Worm (Caenorhabditis elegans): Measurements from ENCODE around the gene tbx-9.
A peak's percentile ranks its signal among the peaks of the same experiment; 100 is the strongest.

Gene tbx-9

ce11 chrIII:10341758-10342157 lies at the start of gene tbx-9:
Gene tbx-9 (minus strand): TSS chrIII:10341858.
- no peak for TF ChIP-seq nhr-85 (tag)
- TF ChIP-seq pqm-1 (tag; optimal IDR thresholded peaks at IDR 0.05): no peak
- no peak for TF ChIP-seq irx-1 (tag; optimal IDR thresholded peaks at IDR 0.05)
- no peak for TF ChIP-seq nhr-12 (tag; optimal IDR thresholded peaks at IDR 0.05)
- no peak for TF ChIP-seq C04F5.9 (tag; optimal IDR thresholded peaks at IDR 0.05)
- no peak for TF ChIP-seq fkh-10 (GFP tag; optimal IDR thresholded peaks at IDR 0.05)
- TF ChIP-seq ceh-90 (tag; optimal IDR thresholded peaks at IDR 0.05): no peak
- TF ChIP-seq ztf-4 (tag; optimal IDR thresholded peaks at IDR 0.05): no peak
- TF ChIP-seq sup-37 (GFP tag; optimal IDR thresholded peaks at IDR 0.05): no peak
- TF ChIP-seq C16A3.4 (tag; optimal IDR thresholded peaks at IDR 0.05): no peak
- no peak for TF ChIP-seq rnt-1 (tag; optimal IDR thresholded peaks at IDR 0.05)
- TF ChIP-seq zag-1 (tag; optimal IDR thresholded peaks at IDR 0.05): no peak
- no peak for TF ChIP-seq tbx-2 (tag; optimal IDR thresholded peaks at IDR 0.05)
- no peak for TF ChIP-seq hpl-2 (GFP tag; optimal IDR thresholded peaks at IDR 0.05)
- no peak for TF ChIP-seq aly-2 (tag; optimal IDR thresholded peaks at IDR 0.05)
- no peak for TF ChIP-seq ceh-82 (tag; optimal IDR thresholded peaks at IDR 0.05)
- TF ChIP-seq blmp-1 (tag; optimal IDR thresholded peaks at IDR 0.05): no peak

ce11 chrIII:10389608-10390007 lies 48.0 kb upstream of the tbx-9 start:
- no peak for TF ChIP-seq lin-13 (GFP tag; optimal IDR thresholded peaks at IDR 0.05)
- TF ChIP-seq egl-13 (tag; optimal IDR thresholded peaks at IDR 0.05): peak; percentile 72
- TF ChIP-seq ces-1 (GFP tag; optimal IDR thresholded peaks at IDR 0.05): no peak
- peak; percentile 37 for TF ChIP-seq nhr-47 (tag; optimal IDR thresholded peaks at IDR 0.05)
- TF ChIP-seq dsc-1 (tag; optimal IDR thresholded peaks at IDR 0.05): peak; percentile 87
- no peak for TF ChIP-seq nhr-19 (GFP tag; conservative IDR thresholded peaks at IDR 0.05)

- TF ChIP-seq skn-1 (tag; optimal IDR thresholded peaks at IDR 0.05) (no peak), sup-37 (GFP tag; optimal IDR thresholded peaks at IDR 0.05) (no peak)
Observed at ce11 chrIII:10386476-10386875, 44.8 kb upstream of the tbx-9 start, which contains the start of gene C38H2.3. Gene C38H2.3 (minus strand): TSS chrIII:10386576.

ce11 chrIII:10383804-10384203 lies 42.1 kb upstream of the tbx-9 start:
- no peak for TF ChIP-seq efl-1 (optimal IDR thresholded peaks at IDR 0.05)
- TF ChIP-seq efl-1 (GFP tag; optimal IDR thresholded peaks at IDR 0.05 in 1 of 2): peak in 1 of 2 experiments; percentile 15
- TF ChIP-seq C34B4.2 (tag; optimal IDR thresholded peaks at IDR 0.05): no peak
- no peak for TF ChIP-seq nhr-85 (tag)
- TF ChIP-seq ceh-82 (tag; optimal IDR thresholded peaks at IDR 0.05): no peak
- no peak for TF ChIP-seq sptf-1 (tag; optimal IDR thresholded peaks at IDR 0.05)
- TF ChIP-seq aha-1 (tag; optimal IDR thresholded peaks at IDR 0.05): no peak

- TF ChIP-seq mep-1 (tag; optimal IDR thresholded peaks at IDR 0.05) (no peak), pag-3 (tag; optimal IDR thresholded peaks at IDR 0.05; ENCODE audit: borderline replicate concordance, insufficient read depth) (no peak), C04F5.9 (tag; optimal IDR thresholded peaks at IDR 0.05) (no peak), nhr-71 (tag; optimal IDR thresholded peaks at IDR 0.05) (no peak), nhr-90 (tag; optimal IDR thresholded peaks at IDR 0.05; ENCODE audit: poor library complexity) (no peak), nhr-28 (tag; optimal IDR thresholded peaks at IDR 0.05) (no peak), ama-1 (optimal IDR thresholded peaks at IDR 0.05) (no peak), xbp-1 (tag; optimal IDR thresholded peaks at IDR 0.05) (no peak), alr-1 (tag; optimal IDR thresholded peaks at IDR 0.05; ENCODE audit: borderline replicate concordance) (no peak), hpl-2 (GFP tag; optimal IDR thresholded peaks at IDR 0.05) (no peak)
Observed at ce11 chrIII:10381473-10381872, 39.8 kb upstream of the tbx-9 start, which contains the start of gene C38H2.2. Gene C38H2.2 (plus strand): TSS chrIII:10381773.
